Fruit fly (Drosophila melanogaster) whole organism, embryonic: ENCODE results near the gene yellow-f2.

ENCODE experiments used
- CG10267 ChIP-seq: fragments of 200-800 bp; sonication (Bioruptor generic); optimal IDR thresholded peaks from 2 replicates; lab custom pipeline; 2018; ENCODE audit warnings: missing biosample characterization, mild to moderate bottlenecking, missing genetic modification characterization, moderate library complexity
- CG10462 ChIP-seq: fragments of 200-800 bp; sonication (Bioruptor generic); optimal IDR thresholded peaks from 2 replicates; lab custom pipeline; 2016; ENCODE audit warnings: missing biosample characterization, missing genetic modification characterization
- CG11456 ChIP-seq: fragments of 200-800 bp; sonication (Bioruptor generic); IDR thresholded peaks from 3 replicates; pipeline ENCODE4 v1.3.6; 2022; ENCODE audit warnings: missing biosample characterization, missing genetic modification characterization
- CG15601 ChIP-seq: fragments of 200-800 bp; sonication (Bioruptor generic); optimal IDR thresholded peaks from 3 replicates; lab custom pipeline; 2019; ENCODE audit warnings: missing biosample characterization, mild to moderate bottlenecking, missing genetic modification characterization, moderate library complexity
- CG16815 ChIP-seq: fragments of 200-800 bp; sonication (Bioruptor generic); optimal IDR thresholded peaks from 3 replicates; lab custom pipeline; 2017; ENCODE audit warnings: missing biosample characterization, mild to moderate bottlenecking, missing genetic modification characterization
- CG17802 ChIP-seq: fragments of 200-800 bp; sonication (Bioruptor generic); optimal IDR thresholded peaks from 2 replicates; lab custom pipeline; 2018; ENCODE audit warnings: missing biosample characterization, mild to moderate bottlenecking, missing genetic modification characterization, moderate library complexity
- CG2199 ChIP-seq: fragments of 200-800 bp; sonication (Bioruptor generic); IDR thresholded peaks from 3 replicates; pipeline ENCODE4 v1.3.6; 2022; ENCODE audit warnings: missing biosample characterization, missing genetic modification characterization
- CG2202 ChIP-seq: fragments of 200-800 bp; sonication (Bioruptor generic); optimal IDR thresholded peaks from 2 replicates; lab custom pipeline; 2018; ENCODE audit warnings: missing biosample characterization, mild to moderate bottlenecking, missing genetic modification characterization
- CG30020 ChIP-seq: fragments of 200-800 bp; optimal IDR thresholded peaks from 2 replicates; lab custom pipeline; 2019; ENCODE audit warnings: missing biosample characterization, mild to moderate bottlenecking, missing genetic modification characterization, moderate library complexity
- CG6654 ChIP-seq: fragments of 200-800 bp; sonication (Bioruptor generic); optimal IDR thresholded peaks from 2 replicates; lab custom pipeline; 2017; ENCODE audit warnings: missing biosample characterization, mild to moderate bottlenecking, missing genetic modification characterization
- CG6791 ChIP-seq: fragments of 200-800 bp; sonication (Bioruptor generic); IDR thresholded peaks from 3 replicates; pipeline ENCODE4 v1.3.6; 2022; ENCODE audit warnings: missing biosample characterization, missing genetic modification characterization; ENCODE audit not compliant: partially characterized antibody
- CG7357 ChIP-seq: fragments of 200-800 bp; sonication (Bioruptor generic); IDR thresholded peaks from 3 replicates; pipeline ENCODE4 v1.3.6; 2022; ENCODE audit warnings: missing biosample characterization, missing genetic modification characterization
- CG8281 ChIP-seq: fragments of 200-800 bp; sonication (Bioruptor generic); optimal IDR thresholded peaks from 2 replicates; lab custom pipeline; 2018; ENCODE audit warnings: missing biosample characterization, mild to moderate bottlenecking, missing genetic modification characterization, moderate library complexity
- D19B ChIP-seq: fragments of 200-800 bp; sonication (Bioruptor generic); optimal IDR thresholded peaks from 2 replicates; lab custom pipeline; 2017; ENCODE audit warnings: missing biosample characterization, mild to moderate bottlenecking, missing genetic modification characterization
- Dek ChIP-seq: fragments of 200-800 bp; sonication (Bioruptor generic); optimal IDR thresholded peaks from 3 replicates; lab custom pipeline; 2019; ENCODE audit warnings: missing biosample characterization, mild to moderate bottlenecking, missing genetic modification characterization, moderate library complexity
- Dip3 ChIP-seq: fragments of 200-800 bp; sonication (Bioruptor generic); optimal IDR thresholded peaks from 3 replicates; lab custom pipeline; 2016; ENCODE audit warnings: missing biosample characterization, missing genetic modification characterization
- Ets65A ChIP-seq: fragments of 200-800 bp; sonication (Bioruptor generic); peaks from one replicate; lab custom pipeline; 2016; ENCODE audit warnings: missing biosample characterization, missing genetic modification characterization
- H2.0 ChIP-seq: fragments of 200-800 bp; sonication (Bioruptor generic); IDR thresholded peaks from 2 replicates; pipeline ENCODE4 v1.3.6; 2022; ENCODE audit warnings: missing biosample characterization, missing genetic modification characterization
- HLH4C ChIP-seq: fragments of 200-800 bp; sonication (Bioruptor generic); IDR thresholded peaks from 3 replicates; pipeline ENCODE4 v1.3.6; 2022; ENCODE audit warnings: missing biosample characterization, missing genetic modification characterization; ENCODE audit not compliant: partially characterized antibody
- HLH54F ChIP-seq: fragments of 200-800 bp; sonication (Bioruptor generic); optimal IDR thresholded peaks from 3 replicates; lab custom pipeline; 2016; ENCODE audit warnings: missing biosample characterization, missing genetic modification characterization
- HLHmδ ChIP-seq: fragments of 200-800 bp; sonication (Bioruptor generic); optimal IDR thresholded peaks from 2 replicates; lab custom pipeline; 2018; ENCODE audit warnings: missing biosample characterization, mild to moderate bottlenecking, missing genetic modification characterization, moderate library complexity
- Hr78 ChIP-seq, 2 experiments: fragments of 200-800 bp in 1 of 2; fragments of >200 bp in 1 of 2; sonication (Bioruptor generic) in 1 of 2; optimal IDR thresholded peaks; 2 replicates each; lab custom pipeline; 2017 to 2019; ENCODE audit warnings: missing biosample characterization in 2 of 2, missing genetic modification characterization in 2 of 2, mild to moderate bottlenecking in 1 of 2, moderate library complexity in 1 of 2
- Lim3 ChIP-seq: fragments of 200-800 bp; sonication (Bioruptor generic); IDR thresholded peaks from 2 replicates; pipeline ENCODE4 v1.3.6; 2022; ENCODE audit warnings: missing biosample characterization, missing genetic modification characterization
- Mad ChIP-seq: fragments of 200-800 bp; sonication (Bioruptor generic); optimal IDR thresholded peaks from 2 replicates; lab custom pipeline; 2016; ENCODE audit warnings: missing biosample characterization, missing genetic modification characterization
- Oli ChIP-seq: fragments of 200-800 bp; sonication (Bioruptor generic); optimal IDR thresholded peaks from 2 replicates; lab custom pipeline; 2018; ENCODE audit warnings: missing biosample characterization, mild to moderate bottlenecking, missing genetic modification characterization, moderate library complexity
- Sox102F ChIP-seq: fragments of 200-800 bp; sonication (Bioruptor generic); optimal IDR thresholded peaks from 2 replicates; lab custom pipeline; 2018; ENCODE audit warnings: missing biosample characterization, mild to moderate bottlenecking, missing genetic modification characterization, moderate library complexity
- Stat92E ChIP-seq, 3 experiments: fragments of >200 bp in 2 of 3; fragments of 200-800 bp in 1 of 3; sonication (Bioruptor generic) in 1 of 3; optimal IDR thresholded peaks; 2 replicates each; lab custom pipeline; 2017 to 2019; ENCODE audit warnings: missing biosample characterization in 3 of 3, missing genetic modification characterization in 3 of 3, mild to moderate bottlenecking in 1 of 3, moderate library complexity in 1 of 3
- Taf1 ChIP-seq: fragments of 200-800 bp; sonication (Bioruptor generic); IDR thresholded peaks from 2 replicates; pipeline ENCODE4 v1.3.6; 2022; ENCODE audit warnings: missing biosample characterization, missing genetic modification characterization
- abd-A ChIP-seq: fragments of 200-800 bp; sonication (Bioruptor generic); optimal IDR thresholded peaks from 3 replicates; lab custom pipeline; 2019; ENCODE audit warnings: missing biosample characterization, mild to moderate bottlenecking, missing genetic modification characterization, moderate library complexity
- amos ChIP-seq: fragments of 200-800 bp; sonication (Bioruptor generic); IDR thresholded peaks from 2 replicates; pipeline ENCODE4 v1.3.6; 2022; ENCODE audit warnings: missing biosample characterization, missing genetic modification characterization; ENCODE audit not compliant: partially characterized antibody
- aop ChIP-seq: fragments of 200-800 bp; sonication (Bioruptor generic); IDR thresholded peaks from 2 replicates; pipeline ENCODE4 v1.3.6; 2022; ENCODE audit warnings: missing biosample characterization, missing genetic modification characterization
- chif ChIP-seq, 2 experiments: fragments of 200-800 bp; sonication (Bioruptor generic); optimal IDR thresholded peaks; 3 replicates each; lab custom pipeline; 2016; ENCODE audit warnings: missing biosample characterization in 2 of 2, missing genetic modification characterization in 2 of 2
- ci ChIP-seq: fragments of 200-800 bp; sonication (Bioruptor generic); IDR thresholded peaks from 3 replicates; pipeline ENCODE4 v1.3.6; 2022; ENCODE audit warnings: missing biosample characterization, missing genetic modification characterization
- crp ChIP-seq, 2 experiments: fragments of 200-800 bp; sonication (Bioruptor generic); optimal IDR thresholded peaks; 2 replicates in 1 of 2; 3 replicates in 1 of 2; lab custom pipeline; 2017; ENCODE audit warnings: missing biosample characterization in 2 of 2, missing genetic modification characterization in 2 of 2, mild to moderate bottlenecking in 1 of 2, moderate library complexity in 1 of 2
- dati ChIP-seq: fragments of 200-800 bp; sonication (Bioruptor generic); IDR thresholded peaks from 2 replicates; pipeline ENCODE4 v1.3.6; 2022; ENCODE audit warnings: missing biosample characterization, missing genetic modification characterization
- disco-r ChIP-seq: fragments of 200-800 bp; sonication (Bioruptor generic); optimal IDR thresholded peaks from 2 replicates; lab custom pipeline; 2016; ENCODE audit warnings: missing biosample characterization, missing genetic modification characterization
- hbn ChIP-seq: fragments of 200-800 bp; sonication (Bioruptor generic); IDR thresholded peaks from 2 replicates; pipeline ENCODE4 v1.3.6; 2022; ENCODE audit warnings: missing biosample characterization, missing genetic modification characterization; ENCODE audit not compliant: partially characterized antibody
- insv ChIP-seq, 2 experiments: fragments of 200-800 bp; sonication (Bioruptor generic); optimal IDR thresholded peaks; 3 replicates each; lab custom pipeline; 2016 to 2018; ENCODE audit warnings: missing biosample characterization in 2 of 2, missing genetic modification characterization in 2 of 2
- jumu ChIP-seq: fragments of 200-800 bp; sonication (Bioruptor generic); optimal IDR thresholded peaks from 3 replicates; lab custom pipeline; 2016; ENCODE audit warnings: missing biosample characterization, missing genetic modification characterization
- knrl ChIP-seq: fragments of 200-800 bp; sonication (Bioruptor generic); IDR thresholded peaks from 3 replicates; pipeline ENCODE4 v1.3.6; 2022; ENCODE audit warnings: missing biosample characterization, missing genetic modification characterization; ENCODE audit not compliant: partially characterized antibody
- lbe ChIP-seq: fragments of 200-800 bp; sonication (Bioruptor generic); optimal IDR thresholded peaks from 2 replicates; lab custom pipeline; 2016; ENCODE audit warnings: missing biosample characterization, mild to moderate bottlenecking, missing genetic modification characterization
- luna ChIP-seq: fragments of 200-800 bp; sonication (Bioruptor generic); optimal IDR thresholded peaks from 2 replicates; lab custom pipeline; 2016; ENCODE audit warnings: missing biosample characterization, missing genetic modification characterization
- nmo ChIP-seq: fragments of 200-800 bp; sonication (Bioruptor generic); optimal IDR thresholded peaks from 2 replicates; lab custom pipeline; 2018; ENCODE audit warnings: missing biosample characterization, mild to moderate bottlenecking, missing genetic modification characterization, moderate library complexity
- pzg ChIP-seq: fragments of 200-800 bp; sonication (Bioruptor generic); optimal IDR thresholded peaks from 3 replicates; lab custom pipeline; 2018; ENCODE audit warnings: missing biosample characterization, mild to moderate bottlenecking, missing genetic modification characterization, moderate library complexity
- slbo ChIP-seq: fragments of 200-800 bp; sonication (Bioruptor generic); IDR thresholded peaks from 2 replicates; pipeline ENCODE4 v1.3.6; 2022; ENCODE audit warnings: missing biosample characterization, missing genetic modification characterization
- tup ChIP-seq: fragments of 200-800 bp; sonication (Bioruptor generic); optimal IDR thresholded peaks from 2 replicates; lab custom pipeline; 2016; ENCODE audit warnings: missing biosample characterization, mild to moderate bottlenecking, missing genetic modification characterization, moderate library complexity
- wdn ChIP-seq: fragments of 200-800 bp; sonication (Bioruptor generic); IDR thresholded peaks from 2 replicates; pipeline ENCODE4 v1.3.6; 2022; ENCODE audit warnings: missing biosample characterization, missing genetic modification characterization

Gene yellow-f2

DNA sequence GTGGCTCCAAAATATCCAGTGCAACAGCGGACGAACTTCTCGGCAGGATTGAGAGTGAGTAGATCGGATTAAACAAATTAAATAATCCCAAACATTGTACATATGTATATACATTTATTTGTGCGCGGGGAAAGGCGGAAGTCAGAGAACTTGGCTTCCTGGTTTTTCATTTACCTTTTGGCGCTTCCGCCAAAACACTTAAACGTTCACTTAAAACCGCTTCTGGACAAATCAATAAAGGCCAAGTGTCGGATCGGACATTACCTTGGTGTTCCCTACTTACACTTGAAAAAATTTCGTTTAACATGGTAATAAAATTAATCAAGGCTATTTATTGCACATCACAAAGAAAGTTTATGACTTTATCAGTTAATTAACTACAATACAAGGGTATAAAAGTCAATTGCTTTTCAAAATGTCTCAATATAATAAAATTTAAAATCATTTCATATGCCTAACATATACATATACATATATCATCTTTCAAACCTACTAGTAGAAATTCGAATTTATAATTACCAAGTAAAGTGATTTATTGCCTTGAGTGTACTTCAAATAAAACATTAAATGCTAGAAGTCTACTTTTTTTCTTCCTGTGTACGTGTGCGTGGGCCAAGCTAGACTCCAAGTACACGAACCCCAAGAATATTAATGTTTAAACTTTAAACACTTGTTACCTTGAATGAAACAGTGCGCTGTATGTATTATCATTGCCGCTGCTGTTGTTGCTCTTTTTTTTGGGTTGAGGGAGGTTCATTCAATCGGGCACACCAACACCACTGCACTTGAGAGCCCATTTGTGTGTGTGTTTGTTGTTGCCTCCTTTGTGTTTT is 13.4 kb downstream of the yellow-f2 start (continued):
- no peak for TF ChIP-seq aop (GFP tag; lab: Robert Waterston, UW)
- TF ChIP-seq amos (GFP tag; lab: Robert Waterston, UW), result no peak
- no peak for TF ChIP-seq crp (GFP tag; optimal IDR thresholded peaks at IDR 0.05; lab: Kevin White, UChicago)
- TF ChIP-seq hbn (GFP tag; lab: Robert Waterston, UW), result no peak
- TF ChIP-seq ci (GFP tag; lab: Robert Waterston, UW), result peak; percentile 39; the same call in 1 of the 3 replicates
- peak; percentile 49 for TF ChIP-seq CG6654 (GFP tag; lab: Kevin White, UChicago)
- TF ChIP-seq HLH54F, result peak; percentile 4
- TF ChIP-seq Mad (GFP tag; lab: Kevin White, UChicago), result peak; percentile 19
- no peak for TF ChIP-seq Dip3
- peak; percentile 24 for TF ChIP-seq CG8281 (tag; lab: Kevin White, UChicago)
- no peak; the same call in 1 of the 2 replicates for TF ChIP-seq wdn (GFP tag; lab: Robert Waterston, UW)
- TF ChIP-seq insv (GFP tag; optimal IDR thresholded peaks at IDR 0.05; lab: Kevin White, UChicago), result no peak
- peak; percentile 57; the same call in 1 of the 2 replicates for TF ChIP-seq H2.0
- peak; percentile 18 for TF ChIP-seq Ets65A (GFP tag; lab: Kevin White, UChicago)
- TF ChIP-seq Dek (tag; lab: Kevin White, UChicago), result no peak
- TF ChIP-seq CG2202 (tag; lab: Kevin White, UChicago), result no peak
- TF ChIP-seq Taf1 (GFP tag; lab: Robert Waterston, UW), result no peak
- no peak for TF ChIP-seq Lim3 (GFP tag; lab: Robert Waterston, UW)
- no peak for TF ChIP-seq tup (GFP tag; lab: Kevin White, UChicago)
- no peak for TF ChIP-seq abd-A (tag; lab: Kevin White, UChicago)
- no peak for TF ChIP-seq HLH4C (GFP tag; lab: Robert Waterston, UW)
- TF ChIP-seq CG30020 (tag; lab: Kevin White, UChicago), result no peak
- TF ChIP-seq CG11456 (GFP tag; lab: Robert Waterston, UW), result no peak
- no peak for TF ChIP-seq luna
- peak; percentile 19 for TF ChIP-seq D19B (GFP tag; lab: Kevin White, UChicago)
- TF ChIP-seq CG6791, result no peak
- no peak for TF ChIP-seq lbe (GFP tag; lab: Kevin White, UChicago)
- peak; percentile 22 for TF ChIP-seq jumu (GFP tag; lab: Kevin White, UChicago)
- peak; percentile 25; the same call in 1 of the 3 replicates for TF ChIP-seq CG2199 (GFP tag; lab: Robert Waterston, UW)
- peak; percentile 19 for TF ChIP-seq CG10462 (GFP tag; lab: Kevin White, UChicago)
- TF ChIP-seq Oli (tag; lab: Kevin White, UChicago), result peak; percentile 69
- peak; percentile 67 for TF ChIP-seq CG10267 (tag; lab: Kevin White, UChicago)
- TF ChIP-seq nmo (GFP tag; lab: Kevin White, UChicago), result peak; percentile 82
- no peak for TF ChIP-seq CG15601 (tag; lab: Kevin White, UChicago)
- no peak for TF ChIP-seq HLHmδ (GFP tag; lab: Kevin White, UChicago)
- peak; percentile 43; the same call in 1 of the 3 replicates for TF ChIP-seq CG7357 (GFP tag; lab: Robert Waterston, UW)
- TF ChIP-seq CG16815 (GFP tag; lab: Kevin White, UChicago), result peak; percentile 34
- no peak for TF ChIP-seq Stat92E (GFP tag; optimal IDR thresholded peaks at IDR 0.05; lab: Kevin White, UChicago)
- peak; percentile 70 for TF ChIP-seq Sox102F (GFP tag; lab: Kevin White, UChicago)
- TF ChIP-seq Hr78 (GFP tag; optimal IDR thresholded peaks at IDR 0.05; lab: Kevin White, UChicago), result peak in 1 of 2 experiments; percentile 39
- no peak for TF ChIP-seq CG17802 (tag; lab: Kevin White, UChicago)
- peak; percentile 10 for TF ChIP-seq disco-r (GFP tag; lab: Kevin White, UChicago)
- TF ChIP-seq slbo (GFP tag; lab: Robert Waterston, UW), result peak; percentile 60
- TF ChIP-seq chif (GFP tag; optimal IDR thresholded peaks at IDR 0.05; lab: Kevin White, UChicago), result peak in 1 of 2 experiments; percentile 29
- TF ChIP-seq dati (GFP tag; lab: Robert Waterston, UW), result no peak
- TF ChIP-seq knrl (GFP tag; lab: Robert Waterston, UW), result no peak
- TF ChIP-seq pzg (GFP tag; lab: Kevin White, UChicago), result no peak
